Worm (Caenorhabditis elegans): ENCODE results near the gene Y53C12A.3.

The Y53C12A.3 gene

ce11 chrII:9679842-9680241 is 26.2 kb downstream of the Y53C12A.3 start:
- TF ChIP-seq aha-1 (tag) = peak; percentile 7
- 0 out of 2 replicates have a peak, but pooled peaks have one; percentile 28 for TF ChIP-seq hmg-1.1 (GFP tag; IDR thresholded peaks at IDR 0.05)
- TF ChIP-seq spr-3 (GFP tag; optimal IDR thresholded peaks at IDR 0.05) = no peak
- peak in 1 of 2 experiments; percentile 5 for TF ChIP-seq lsy-2 (tag; optimal IDR thresholded peaks at IDR 0.05)

DNA sequence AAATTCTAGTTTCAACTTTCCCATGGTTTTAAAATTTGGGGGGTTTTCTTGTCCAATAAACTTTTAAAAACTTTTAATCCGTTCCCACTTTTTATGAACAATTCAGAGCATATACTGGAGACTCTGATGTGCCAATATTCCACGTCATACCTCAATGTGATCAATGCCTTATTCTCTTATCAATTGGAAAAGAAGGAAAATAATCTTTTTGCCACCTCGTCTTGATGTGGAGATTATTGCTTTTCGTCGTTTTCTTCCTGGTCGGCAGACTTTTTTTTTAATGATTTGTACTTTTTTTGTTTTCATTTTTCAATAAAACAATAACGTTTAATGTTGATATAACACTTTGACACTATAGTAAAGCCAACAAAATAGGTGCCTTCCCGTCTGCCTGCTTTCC is 28.6 kb downstream of the Y53C12A.3 start:
- peak; percentile 5 for TF ChIP-seq nhr-28 (tag; optimal IDR thresholded peaks at IDR 0.05)
- TF ChIP-seq F37D6.2 (tag; optimal IDR thresholded peaks at IDR 0.05) = no peak
- peak in 1 of 2 experiments; percentile 21 for TF ChIP-seq lsy-2 (tag; optimal IDR thresholded peaks at IDR 0.05)
- TF ChIP-seq nhr-6 (tag; optimal IDR thresholded peaks at IDR 0.05) = no peak
- no peak for TF ChIP-seq attf-4 (tag; optimal IDR thresholded peaks at IDR 0.05)
- TF ChIP-seq pqm-1 (tag; optimal IDR thresholded peaks at IDR 0.05) = peak; percentile 90
- no peak for TF ChIP-seq nhr-11 (tag; optimal IDR thresholded peaks at IDR 0.05)
- no peak for TF ChIP-seq ceh-82 (tag; optimal IDR thresholded peaks at IDR 0.05)
- no peak for TF ChIP-seq skn-1 (tag; optimal IDR thresholded peaks at IDR 0.05)
- peak; percentile 56 for TF ChIP-seq dve-1 (tag; optimal IDR thresholded peaks at IDR 0.05; ENCODE audit: insufficient read depth)
- peak; percentile 7 for TF ChIP-seq nhr-77 (tag; optimal IDR thresholded peaks at IDR 0.05)
- TF ChIP-seq dmd-6 (GFP tag; IDR thresholded peaks at IDR 0.05) = peak; percentile 19; the same call in 1 of the 2 replicates
- no peak for TF ChIP-seq Y75B8A.6 (GFP tag; IDR thresholded peaks at IDR 0.05)
- no peak for TF ChIP-seq daf-16 (GFP tag; optimal IDR thresholded peaks at IDR 0.05)
- peak; percentile 24 for TF ChIP-seq daf-16 (tag; optimal IDR thresholded peaks at IDR 0.05)
- no peak for TF ChIP-seq egl-27 (tag; optimal IDR thresholded peaks at IDR 0.05)
- no peak for TF ChIP-seq pha-4 (GFP tag; IDR thresholded peaks at IDR 0.05)
- TF ChIP-seq pha-4 (tag; optimal IDR thresholded peaks at IDR 0.05) = no peak
- no peak for TF ChIP-seq daf-19 (GFP tag; conservative IDR thresholded peaks at IDR 0.05)

DNA sequence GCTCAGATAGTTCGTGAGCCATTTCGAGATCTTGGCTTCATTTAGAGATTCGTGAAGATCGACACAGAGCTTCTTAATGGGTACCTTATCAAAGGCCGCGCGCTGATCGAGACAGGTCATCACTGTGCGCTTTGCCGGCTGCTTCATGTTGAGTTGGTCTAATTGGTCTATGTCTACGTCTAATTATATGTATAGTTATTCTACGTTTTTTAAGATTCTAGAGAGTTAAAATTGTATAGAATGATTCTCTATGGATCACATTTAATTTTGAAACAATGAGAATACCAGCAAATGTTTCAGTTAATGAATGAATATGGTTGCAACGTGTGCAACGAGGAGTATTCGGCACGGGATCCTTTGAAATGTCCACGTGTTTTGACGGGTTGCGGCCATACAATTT is 31.4 kb downstream of the Y53C12A.3 start, which contains the start of gene arc-1:
arc-1 (plus strand) TSS at position 301 of the 400 bp plus-strand sequence.
- TF ChIP-seq mdl-1 (tag; optimal IDR thresholded peaks at IDR 0.05) (no peak), mdt-29 (GFP tag; IDR thresholded peaks at IDR 0.05) (no peak), snpc-1.2 (GFP tag; IDR thresholded peaks at IDR 0.05) (no peak), nhr-11 (tag; optimal IDR thresholded peaks at IDR 0.05) (no peak), nhr-10 (tag; optimal IDR thresholded peaks at IDR 0.05) (no peak), lin-38 (GFP tag; IDR thresholded peaks at IDR 0.05) (no peak), aha-1 (tag) (no peak), madf-5 (GFP tag; IDR thresholded peaks at IDR 0.05) (no peak), Y5F2A.4 (GFP tag; optimal IDR thresholded peaks at IDR 0.05) (no peak), duxl-1 (tag; optimal IDR thresholded peaks at IDR 0.05; ENCODE audit: poor library complexity) (no peak), dmd-9 (GFP tag; IDR thresholded peaks at IDR 0.05) (no peak), F37D6.2 (tag; optimal IDR thresholded peaks at IDR 0.05) (no peak), hmg-1.1 (GFP tag; IDR thresholded peaks at IDR 0.05) (no peak), set-16 (GFP tag; IDR thresholded peaks at IDR 0.05) (no peak), jun-1 (tag; optimal IDR thresholded peaks at IDR 0.05) (no peak), Y75B8A.6 (GFP tag; IDR thresholded peaks at IDR 0.05) (no peak), nhr-25 (tag; optimal IDR thresholded peaks at IDR 0.05; ENCODE audit: borderline replicate concordance, insufficient read depth) (no peak), T20F7.1 (GFP tag; optimal IDR thresholded peaks at IDR 0.05) (no peak)

ce11 chrII:9671308-9671707 is 34.7 kb downstream of the Y53C12A.3 start, which contains the start of gene ZK1320.7:
TSS of gene ZK1320.7 (plus strand) at chrII:9671608.
- no peak for TF ChIP-seq nhr-42 (GFP tag; IDR thresholded peaks at IDR 0.05)
- TF ChIP-seq saeg-2 (GFP tag; IDR thresholded peaks at IDR 0.05) = no peak
- no peak for TF ChIP-seq unc-39 (tag; optimal IDR thresholded peaks at IDR 0.05)
- TF ChIP-seq nhr-28 (tag; optimal IDR thresholded peaks at IDR 0.05) = no peak
- no peak for TF ChIP-seq ama-1 (optimal IDR thresholded peaks at IDR 0.05)
- no peak for TF ChIP-seq ztf-11 (tag; optimal IDR thresholded peaks at IDR 0.05)
- no peak for TF ChIP-seq nhr-48 (tag; optimal IDR thresholded peaks at IDR 0.05)
- TF ChIP-seq dve-1 (tag; optimal IDR thresholded peaks at IDR 0.05; ENCODE audit: insufficient read depth) = no peak
- TF ChIP-seq daf-16 (GFP tag; optimal IDR thresholded peaks at IDR 0.05) = no peak
- TF ChIP-seq daf-16 (tag; optimal IDR thresholded peaks at IDR 0.05) = no peak
- no peak for TF ChIP-seq pqm-1 (tag; optimal IDR thresholded peaks at IDR 0.05)
- TF ChIP-seq zag-1 (tag; optimal IDR thresholded peaks at IDR 0.05) = no peak
- no peak for TF ChIP-seq F44E2.7 (GFP tag; IDR thresholded peaks at IDR 0.05)
- no peak for TF ChIP-seq nhr-11 (tag; optimal IDR thresholded peaks at IDR 0.05)
- TF ChIP-seq zfp-2 (tag; optimal IDR thresholded peaks at IDR 0.05) = no peak
- no peak for TF ChIP-seq lin-1 (GFP tag; IDR thresholded peaks at IDR 0.05)
- no peak for TF ChIP-seq jun-1 (tag; optimal IDR thresholded peaks at IDR 0.05)
- TF ChIP-seq mes-2 (tag; optimal IDR thresholded peaks at IDR 0.05; ENCODE audit: poor library complexity, severe bottlenecking) = no peak
- TF ChIP-seq dmd-6 (GFP tag; IDR thresholded peaks at IDR 0.05) = no peak
- no peak for TF ChIP-seq aha-1 (tag)
- TF ChIP-seq lin-13 (GFP tag; optimal IDR thresholded peaks at IDR 0.05) = no peak
